Worm (Caenorhabditis elegans): ENCODE results near the gene H03E18.2.

H03E18.2 gene

ce11 chrX:8489886-8490285 is 30.4 kb downstream of the H03E18.2 start:
- 0 out of 2 replicates have a peak, but pooled peaks have one; percentile 30 for TF ChIP-seq ctbp-1 (GFP tag; IDR thresholded peaks at IDR 0.05)
- TF ChIP-seq fkh-10 (GFP tag; optimal IDR thresholded peaks at IDR 0.05) = peak; percentile 87
- TF ChIP-seq skn-1 (tag; optimal IDR thresholded peaks at IDR 0.05) = no peak

DNA sequence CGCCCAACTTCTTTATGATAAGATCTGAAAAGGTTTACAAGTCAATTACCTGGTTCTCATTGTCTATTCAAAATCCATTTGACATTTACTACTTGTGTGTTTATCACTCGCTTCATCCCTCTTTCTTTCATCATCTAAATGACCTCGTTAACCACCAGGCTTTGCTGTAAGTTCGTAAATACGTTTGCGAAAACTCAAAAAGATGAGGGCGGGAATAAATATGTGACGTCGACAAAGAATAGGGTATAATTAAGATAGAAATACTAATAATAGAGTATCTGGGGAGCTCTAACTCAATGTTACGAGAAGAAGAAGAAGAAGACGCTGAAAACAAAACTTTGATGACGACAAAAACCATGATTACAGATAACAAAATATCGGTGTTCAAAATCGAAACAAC is 30.9 kb downstream of the H03E18.2 start:
- TF ChIP-seq zag-1 (tag; optimal IDR thresholded peaks at IDR 0.05) (no peak), nhr-10 (tag; optimal IDR thresholded peaks at IDR 0.05) (no peak), ces-1 (GFP tag; optimal IDR thresholded peaks at IDR 0.05) (no peak), F26F4.8 (GFP tag; conservative IDR thresholded peaks at IDR 0.05) (no peak), ctbp-1 (GFP tag; IDR thresholded peaks at IDR 0.05) (no peak), unc-62 (GFP tag; optimal IDR thresholded peaks at IDR 0.05 in 1 of 2) (peak in 1 of 2 experiments; percentile 92), unc-62 (tag; optimal IDR thresholded peaks at IDR 0.05) (no peak), aha-1 (tag) (peak; percentile 52)

DNA sequence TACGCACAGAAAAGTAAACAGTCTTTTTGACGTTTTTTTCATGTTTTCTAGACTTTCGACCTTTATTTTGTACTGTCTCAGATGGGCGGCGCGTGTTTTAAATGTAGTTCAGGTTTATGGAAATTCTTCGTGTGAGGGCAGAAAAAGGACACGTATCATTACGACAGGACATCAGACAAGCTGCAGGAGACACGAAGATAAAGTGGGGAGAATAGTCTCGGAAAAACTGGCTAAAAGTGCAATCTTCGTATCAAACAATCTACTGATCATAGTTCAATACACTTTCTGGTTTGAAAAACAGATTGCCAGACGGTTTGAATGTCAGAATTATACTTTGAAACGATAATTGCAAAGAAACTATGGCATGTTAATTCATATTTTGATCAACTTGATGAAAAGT is 34.9 kb downstream of the H03E18.2 start:
- TF ChIP-seq zfp-3 (GFP tag; conservative IDR thresholded peaks at IDR 0.05) (no peak), mdl-1 (tag; optimal IDR thresholded peaks at IDR 0.05) (peak in 1 of 2 experiments; percentile 52), nhr-28 (tag; optimal IDR thresholded peaks at IDR 0.05) (peak; percentile 52), nhr-48 (tag; optimal IDR thresholded peaks at IDR 0.05) (peak; percentile 62), mxl-3 (GFP tag; optimal IDR thresholded peaks at IDR 0.05) (peak; percentile 33), nhr-42 (GFP tag; IDR thresholded peaks at IDR 0.05) (no peak)

ce11 chrX:8483951-8484350 is 36.4 kb downstream of the H03E18.2 start:
- TF ChIP-seq zfp-3 (GFP tag; conservative IDR thresholded peaks at IDR 0.05) (no peak), snpc-4 (tag; optimal IDR thresholded peaks at IDR 0.05) (no peak), fkh-10 (GFP tag; optimal IDR thresholded peaks at IDR 0.05) (no peak), aha-1 (tag) (peak; percentile 92), skn-1 (tag; optimal IDR thresholded peaks at IDR 0.05) (no peak)

DNA sequence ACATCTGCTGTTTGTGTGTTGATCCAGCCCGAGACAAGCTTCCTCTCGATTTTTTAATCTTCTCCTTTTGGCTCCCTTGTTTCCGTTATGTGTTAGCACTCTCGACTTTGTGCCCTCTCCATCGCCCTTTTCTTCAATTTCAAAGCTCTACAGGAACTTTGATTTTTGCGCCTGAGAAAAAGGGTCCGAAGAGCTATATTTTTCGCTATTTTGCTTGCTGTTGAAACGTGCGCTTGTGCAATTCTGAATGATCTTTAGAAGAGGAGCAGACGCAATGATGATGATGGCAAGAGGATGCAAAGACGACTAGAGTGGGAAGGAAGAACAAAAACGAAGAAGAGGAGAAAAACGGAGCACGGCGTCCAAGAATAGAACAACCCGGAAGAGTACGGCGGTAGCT is 38.6 kb downstream of the H03E18.2 start:
- TF ChIP-seq fkh-10 (GFP tag; optimal IDR thresholded peaks at IDR 0.05) (peak; percentile 64), unc-62 (GFP tag; optimal IDR thresholded peaks at IDR 0.05 in 1 of 2) (peak in 1 of 2 experiments; percentile 88), unc-62 (tag; optimal IDR thresholded peaks at IDR 0.05) (no peak), duxl-1 (tag; optimal IDR thresholded peaks at IDR 0.05; ENCODE audit: poor library complexity) (no peak), hlh-11 (tag; optimal IDR thresholded peaks at IDR 0.05) (peak; percentile 15), mep-1 (tag; optimal IDR thresholded peaks at IDR 0.05) (peak; percentile 43), rbr-2 (tag; optimal IDR thresholded peaks at IDR 0.05) (peak; percentile 11), mxl-3 (GFP tag; optimal IDR thresholded peaks at IDR 0.05) (peak; percentile 16), ztf-11 (tag; optimal IDR thresholded peaks at IDR 0.05) (no peak), dmd-6 (GFP tag; IDR thresholded peaks at IDR 0.05) (0 out of 2 replicates have a peak, but pooled peaks have one; percentile 15), ZK337.2 (GFP tag; IDR thresholded peaks at IDR 0.05) (no peak), mdl-1 (tag; optimal IDR thresholded peaks at IDR 0.05) (peak in 1 of 2 experiments; percentile 50), hif-1 (tag; optimal IDR thresholded peaks at IDR 0.05) (peak in 1 of 2 experiments; percentile 76), zip-11 (GFP tag; IDR thresholded peaks at IDR 0.05) (no peak)

- no peak for TF ChIP-seq dmd-9 (GFP tag; IDR thresholded peaks at IDR 0.05)
- TF ChIP-seq tra-1 (GFP tag; IDR thresholded peaks at IDR 0.05) = no peak
- 0 out of 2 replicates have a peak, but pooled peaks have one; percentile 29 for TF ChIP-seq hmg-1.1 (GFP tag; IDR thresholded peaks at IDR 0.05)
- no peak for TF ChIP-seq lin-39 (tag; optimal IDR thresholded peaks at IDR 0.05)
- no peak for TF ChIP-seq T20F7.1 (GFP tag; optimal IDR thresholded peaks at IDR 0.05)
- peak; percentile 12 for TF ChIP-seq rbr-2 (tag; optimal IDR thresholded peaks at IDR 0.05)
- no peak for TF ChIP-seq nhr-42 (GFP tag; IDR thresholded peaks at IDR 0.05)
- no peak for TF ChIP-seq zag-1 (tag; optimal IDR thresholded peaks at IDR 0.05)
- TF ChIP-seq nhr-237 (tag; optimal IDR thresholded peaks at IDR 0.05) = no peak
- no peak for TF ChIP-seq ama-1 (optimal IDR thresholded peaks at IDR 0.05)
- TF ChIP-seq lin-29 (GFP tag; IDR thresholded peaks at IDR 0.05) = no peak
- TF ChIP-seq lin-13 (GFP tag; optimal IDR thresholded peaks at IDR 0.05) = no peak
- TF ChIP-seq unc-62 (GFP tag; optimal IDR thresholded peaks at IDR 0.05 in 1 of 2) = peak in 1 of 2 experiments; percentile 49
- TF ChIP-seq unc-62 (tag; optimal IDR thresholded peaks at IDR 0.05) = no peak
- TF ChIP-seq hlh-11 (tag; optimal IDR thresholded peaks at IDR 0.05) = peak; percentile 18
- no peak; the same call in 1 of the 2 replicates for TF ChIP-seq set-16 (GFP tag; IDR thresholded peaks at IDR 0.05)
- peak in 1 of 2 experiments; percentile 53 for TF ChIP-seq hif-1 (tag; optimal IDR thresholded peaks at IDR 0.05)
- no peak for TF ChIP-seq nhr-41 (GFP tag; IDR thresholded peaks at IDR 0.05)
- TF ChIP-seq aha-1 (tag) = no peak
- TF ChIP-seq sdz-12 (GFP tag; optimal IDR thresholded peaks at IDR 0.05) = no peak
- TF ChIP-seq lsy-2 (tag; optimal IDR thresholded peaks at IDR 0.05) = no peak
- no peak for TF ChIP-seq jun-1 (tag; optimal IDR thresholded peaks at IDR 0.05)
- no peak for TF ChIP-seq fos-1 (tag; optimal IDR thresholded peaks at IDR 0.05)
Measured at ce11 chrX:8479050-8479449, 41.3 kb downstream of the H03E18.2 start.
